Fruit fly (Drosophila melanogaster) whole organism, embryonic: ENCODE measurements around the gene Prx4.
A peak's percentile ranks its signal among the peaks of the same experiment; 100 is the strongest.

Experiments used
- Bdp1 ChIP-seq: fragments of 200-800 bp; sonication (Bioruptor generic); optimal IDR thresholded peaks from 3 replicates; lab custom pipeline; 2016; ENCODE audit warnings: missing biosample characterization, missing genetic modification characterization
- CG10543 ChIP-seq: fragments of 200-800 bp; sonication (Bioruptor generic); optimal IDR thresholded peaks from 3 replicates; lab custom pipeline; 2017; ENCODE audit warnings: missing biosample characterization, mild to moderate bottlenecking, missing genetic modification characterization, moderate library complexity
- CG10979 ChIP-seq: fragments of 200-800 bp; sonication (Bioruptor generic); optimal IDR thresholded peaks from 2 replicates; lab custom pipeline; 2018; ENCODE audit warnings: missing biosample characterization, mild to moderate bottlenecking, missing genetic modification characterization, moderate library complexity
- CG11560 ChIP-seq: fragments of 200-800 bp; sonication (Bioruptor generic); IDR thresholded peaks from 3 replicates; pipeline ENCODE4 v1.3.6; 2022; ENCODE audit warnings: missing biosample characterization, missing genetic modification characterization
- CG1233 ChIP-seq: fragments of 200-800 bp; sonication (Bioruptor generic); optimal IDR thresholded peaks from 4 replicates; lab custom pipeline; 2018; ENCODE audit warnings: missing biosample characterization, mild to moderate bottlenecking, missing genetic modification characterization
- CG12659 ChIP-seq: fragments of 200-800 bp; sonication (Bioruptor generic); optimal IDR thresholded peaks from 3 replicates; lab custom pipeline; 2017; ENCODE audit warnings: mild to moderate bottlenecking, missing biosample characterization, missing genetic modification reagents, missing genetic modification characterization
- CG12769 ChIP-seq: fragments of 200-800 bp; sonication (Bioruptor generic); optimal IDR thresholded peaks from 2 replicates; lab custom pipeline; 2019; ENCODE audit warnings: missing biosample characterization, mild to moderate bottlenecking, missing genetic modification characterization, moderate library complexity
- CG12942 ChIP-seq: fragments of 200-800 bp; sonication (Bioruptor generic); optimal IDR thresholded peaks from 3 replicates; lab custom pipeline; 2016; ENCODE audit warnings: missing biosample characterization, missing genetic modification characterization
- CG15269 ChIP-seq: fragments of 200-800 bp; sonication (Bioruptor generic); optimal IDR thresholded peaks from 2 replicates; lab custom pipeline; 2018; ENCODE audit warnings: missing biosample characterization, mild to moderate bottlenecking, missing genetic modification characterization, moderate library complexity
- CG34376 ChIP-seq: fragments of 200-800 bp; sonication (Bioruptor generic); optimal IDR thresholded peaks from 2 replicates; lab custom pipeline; 2018; ENCODE audit warnings: missing biosample characterization, mild to moderate bottlenecking, missing genetic modification characterization
- CG42726 ChIP-seq: fragments of 200-800 bp; sonication (Bioruptor generic); IDR thresholded peaks from 2 replicates; pipeline ENCODE4 v1.3.6; 2022; ENCODE audit warnings: missing biosample characterization, missing genetic modification characterization; ENCODE audit not compliant: partially characterized antibody
- CG6254 ChIP-seq: fragments of 200-800 bp; sonication (Bioruptor generic); optimal IDR thresholded peaks from 3 replicates; lab custom pipeline; 2017; ENCODE audit warnings: mild to moderate bottlenecking, missing biosample characterization, missing genetic modification reagents, missing genetic modification characterization
- CG6765 ChIP-seq: fragments of 200-800 bp; sonication (Bioruptor generic); optimal IDR thresholded peaks from 3 replicates; lab custom pipeline; 2017; ENCODE audit warnings: missing biosample characterization, mild to moderate bottlenecking, missing genetic modification characterization
- CG9797 ChIP-seq: fragments of 200-800 bp; sonication (Bioruptor generic); optimal IDR thresholded peaks from 3 replicates; lab custom pipeline; 2018; ENCODE audit warnings: missing biosample characterization, mild to moderate bottlenecking, missing genetic modification characterization
- D19B ChIP-seq: fragments of 200-800 bp; sonication (Bioruptor generic); optimal IDR thresholded peaks from 2 replicates; lab custom pipeline; 2017; ENCODE audit warnings: missing biosample characterization, mild to moderate bottlenecking, missing genetic modification characterization
- Doc2 ChIP-seq: fragments of 200-800 bp; sonication (Bioruptor generic); IDR thresholded peaks from 2 replicates; pipeline ENCODE4 v1.3.6; 2022; ENCODE audit warnings: missing biosample characterization, missing genetic modification characterization
- Elba2 ChIP-seq: fragments of 200-800 bp; sonication (Bioruptor generic); optimal IDR thresholded peaks from 3 replicates; lab custom pipeline; 2016; ENCODE audit warnings: missing biosample characterization, missing genetic modification characterization
- Fer2 ChIP-seq: fragments of 200-800 bp; sonication (Bioruptor generic); optimal IDR thresholded peaks from 2 replicates; lab custom pipeline; 2018; ENCODE audit warnings: missing biosample characterization, mild to moderate bottlenecking, missing genetic modification characterization, moderate library complexity
- Fer3 ChIP-seq: fragments of 200-800 bp; sonication (Bioruptor generic); optimal IDR thresholded peaks from 2 replicates; lab custom pipeline; 2018; ENCODE audit warnings: missing biosample characterization, mild to moderate bottlenecking, missing genetic modification characterization, moderate library complexity
- H2.0 ChIP-seq: fragments of 200-800 bp; sonication (Bioruptor generic); IDR thresholded peaks from 2 replicates; pipeline ENCODE4 v1.3.6; 2022; ENCODE audit warnings: missing biosample characterization, missing genetic modification characterization
- Hand ChIP-seq: fragments of 200-800 bp; sonication (Bioruptor generic); optimal IDR thresholded peaks from 2 replicates; lab custom pipeline; 2017; ENCODE audit warnings: mild to moderate bottlenecking, missing biosample characterization, missing genetic modification reagents, missing genetic modification characterization
- Kr ChIP-seq: fragments of 200-800 bp; sonication (Bioruptor generic); optimal IDR thresholded peaks from 2 replicates; lab custom pipeline; 2017; ENCODE audit warnings: missing biosample characterization, mild to moderate bottlenecking, missing genetic modification characterization
- Lhr ChIP-seq: fragments of 200-800 bp; sonication (Bioruptor generic); optimal IDR thresholded peaks from 3 replicates; lab custom pipeline; 2017; ENCODE audit warnings: mild to moderate bottlenecking, missing biosample characterization, missing genetic modification reagents, missing genetic modification characterization
- Trl ChIP-seq, 3 experiments: fragments of >200 bp in 2 of 3; fragments of 200-800 bp in 1 of 3; sonication (Bioruptor generic) in 1 of 3; optimal IDR thresholded peaks; 2 replicates in 1 of 3; 3 replicates in 2 of 3; lab custom pipeline; 2016 to 2017; ENCODE audit warnings: missing biosample characterization in 1 of 3, missing genetic modification characterization in 1 of 3
- abd-A ChIP-seq: fragments of 200-800 bp; sonication (Bioruptor generic); optimal IDR thresholded peaks from 3 replicates; lab custom pipeline; 2019; ENCODE audit warnings: missing biosample characterization, mild to moderate bottlenecking, missing genetic modification characterization, moderate library complexity
- crp ChIP-seq, 2 experiments: fragments of 200-800 bp; sonication (Bioruptor generic); optimal IDR thresholded peaks; 2 replicates in 1 of 2; 3 replicates in 1 of 2; lab custom pipeline; 2017; ENCODE audit warnings: missing biosample characterization in 2 of 2, missing genetic modification characterization in 2 of 2, mild to moderate bottlenecking in 1 of 2, moderate library complexity in 1 of 2
- eve ChIP-seq, 2 experiments: fragments of >200 bp; optimal IDR thresholded peaks; 2 replicates each; lab custom pipeline; 2017; ENCODE audit warnings: missing biosample characterization in 2 of 2, missing genetic modification characterization in 2 of 2
- fd102C ChIP-seq: fragments of 200-800 bp; sonication (Bioruptor generic); optimal IDR thresholded peaks from 2 replicates; lab custom pipeline; 2018; ENCODE audit warnings: missing biosample characterization, mild to moderate bottlenecking, missing genetic modification characterization, moderate library complexity
- ftz-f1 ChIP-seq: fragments of 200-800 bp; sonication (Bioruptor generic); optimal IDR thresholded peaks from 2 replicates; lab custom pipeline; 2016; ENCODE audit warnings: missing biosample characterization, missing genetic modification characterization
- hb ChIP-seq: fragments of 200-800 bp; sonication (Bioruptor generic); IDR thresholded peaks from 3 replicates; pipeline ENCODE4 v1.3.6; 2022; ENCODE audit warnings: missing biosample characterization, missing genetic modification characterization; ENCODE audit not compliant: partially characterized antibody
- jumu ChIP-seq: fragments of 200-800 bp; sonication (Bioruptor generic); optimal IDR thresholded peaks from 3 replicates; lab custom pipeline; 2016; ENCODE audit warnings: missing biosample characterization, missing genetic modification characterization
- ken ChIP-seq: fragments of 200-800 bp; sonication (Bioruptor generic); IDR thresholded peaks from 3 replicates; pipeline ENCODE4 v1.3.6; 2022; ENCODE audit warnings: missing biosample characterization, missing genetic modification characterization
- klu ChIP-seq: fragments of 200-800 bp; sonication (Bioruptor generic); IDR thresholded peaks from 2 replicates; pipeline ENCODE4 v1.3.6; 2022; ENCODE audit warnings: missing biosample characterization, missing genetic modification characterization
- kni ChIP-seq: fragments of 200-800 bp; sonication (Bioruptor generic); optimal IDR thresholded peaks from 3 replicates; lab custom pipeline; 2017; ENCODE audit warnings: mild to moderate bottlenecking, missing biosample characterization, missing genetic modification reagents, missing genetic modification characterization
- knrl ChIP-seq: fragments of 200-800 bp; sonication (Bioruptor generic); IDR thresholded peaks from 3 replicates; pipeline ENCODE4 v1.3.6; 2022; ENCODE audit warnings: missing biosample characterization, missing genetic modification characterization; ENCODE audit not compliant: partially characterized antibody
- oc ChIP-seq: fragments of 200-800 bp; sonication (Bioruptor generic); optimal IDR thresholded peaks from 2 replicates; lab custom pipeline; 2018; ENCODE audit warnings: missing biosample characterization, mild to moderate bottlenecking, missing genetic modification characterization, moderate library complexity
- pros ChIP-seq: fragments of 200-800 bp; sonication (Bioruptor generic); optimal IDR thresholded peaks from 3 replicates; lab custom pipeline; 2019; ENCODE audit warnings: missing biosample characterization, mild to moderate bottlenecking, missing genetic modification characterization, moderate library complexity
- psq ChIP-seq: fragments of 200-800 bp; sonication (Bioruptor generic); optimal IDR thresholded peaks from 2 replicates; lab custom pipeline; 2017; ENCODE audit warnings: missing biosample characterization, missing genetic modification characterization
- rib ChIP-seq: fragments of 200-800 bp; sonication (Bioruptor generic); IDR thresholded peaks from 2 replicates; pipeline ENCODE4 v1.3.6; 2022; ENCODE audit warnings: missing biosample characterization, missing genetic modification characterization
- salm ChIP-seq: fragments of 200-800 bp; sonication (Bioruptor generic); optimal IDR thresholded peaks from 2 replicates; lab custom pipeline; 2018; ENCODE audit warnings: missing biosample characterization, mild to moderate bottlenecking, missing genetic modification characterization
- sens ChIP-seq: fragments of 200-800 bp; sonication (Bioruptor generic); peaks from one replicate; lab custom pipeline; 2016; ENCODE audit warnings: missing biosample characterization, missing genetic modification characterization
- sens-2 ChIP-seq: fragments of 200-800 bp; sonication (Bioruptor generic); IDR thresholded peaks from 2 replicates; pipeline ENCODE4 v1.3.6; 2022; ENCODE audit warnings: missing biosample characterization, missing genetic modification characterization
- seq ChIP-seq: fragments of 200-800 bp; sonication (Bioruptor generic); IDR thresholded peaks from 2 replicates; pipeline ENCODE4 v1.3.6; 2022; ENCODE audit warnings: missing biosample characterization, missing genetic modification characterization
- slbo ChIP-seq: fragments of 200-800 bp; sonication (Bioruptor generic); IDR thresholded peaks from 2 replicates; pipeline ENCODE4 v1.3.6; 2022; ENCODE audit warnings: missing biosample characterization, missing genetic modification characterization
- sob ChIP-seq: fragments of 200-800 bp; sonication (Bioruptor generic); IDR thresholded peaks from 2 replicates; pipeline ENCODE4 v1.3.6; 2022; ENCODE audit warnings: missing biosample characterization, missing genetic modification characterization
- stc ChIP-seq: fragments of 200-800 bp; sonication (Bioruptor generic); IDR thresholded peaks from 2 replicates; pipeline ENCODE4 v1.3.6; 2022; ENCODE audit warnings: missing biosample characterization, missing genetic modification characterization
- vfl ChIP-seq: fragments of 200-800 bp; sonication (Bioruptor generic); optimal IDR thresholded peaks from 2 replicates; lab custom pipeline; 2016; ENCODE audit warnings: missing biosample characterization, missing genetic modification characterization
- wek ChIP-seq: fragments of 200-800 bp; sonication (Bioruptor generic); optimal IDR thresholded peaks from 3 replicates; lab custom pipeline; 2018; ENCODE audit warnings: missing biosample characterization, mild to moderate bottlenecking, missing genetic modification characterization, moderate library complexity
- wor ChIP-seq: fragments of 200-800 bp; sonication (Bioruptor generic); IDR thresholded peaks from 2 replicates; pipeline ENCODE4 v1.3.6; 2022; ENCODE audit warnings: missing biosample characterization, missing genetic modification characterization

Gene Prx4

DNA sequence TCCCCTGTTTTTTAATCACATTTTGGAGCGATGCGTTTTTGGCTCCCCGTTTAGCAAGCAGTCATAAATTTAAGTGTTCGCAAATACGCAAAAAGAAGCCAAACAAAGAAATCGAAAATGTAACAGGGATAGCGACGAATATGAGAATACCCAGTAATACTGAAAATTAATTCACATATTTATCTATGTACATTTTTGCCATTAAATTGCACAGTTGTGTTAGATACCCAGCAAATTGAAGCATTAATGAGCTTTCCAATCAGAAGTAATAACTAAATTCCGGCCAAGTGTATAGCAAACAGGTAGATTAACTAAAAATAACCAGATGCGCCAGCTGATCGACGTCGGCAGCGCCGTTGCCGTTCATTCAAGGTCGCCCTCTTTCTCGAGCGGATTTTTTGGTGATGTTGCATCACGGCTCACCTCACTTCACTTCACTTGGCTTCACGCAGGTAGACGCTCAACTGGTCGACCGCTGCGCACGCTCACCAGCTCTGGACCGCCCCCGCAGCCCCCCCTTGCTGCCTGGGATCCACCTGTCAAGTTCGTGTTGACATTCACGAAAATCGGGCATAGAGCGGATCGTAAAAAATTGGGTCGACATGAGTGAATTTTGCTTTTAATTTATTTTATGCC lies 5.1 kb upstream of the Prx4 start (continued):
- 0 out of 3 replicates have a peak, but pooled peaks have one; percentile 9 for TF ChIP-seq ken (GFP tag; lab: Robert Waterston, UW)
- TF ChIP-seq Bdp1 (GFP tag; lab: Kevin White, UChicago): no peak
- no peak for TF ChIP-seq seq (GFP tag; lab: Robert Waterston, UW)
- TF ChIP-seq salm (tag; lab: Kevin White, UChicago): no peak
- TF ChIP-seq jumu (GFP tag; lab: Kevin White, UChicago): no peak
- peak; percentile 38 for TF ChIP-seq sens (GFP tag; lab: Kevin White, UChicago)
- no peak for TF ChIP-seq CG6765 (GFP tag; lab: Kevin White, UChicago)
- no peak for TF ChIP-seq Kr (GFP tag; lab: Kevin White, UChicago)
- TF ChIP-seq CG9797 (GFP tag; lab: Kevin White, UChicago): no peak
- TF ChIP-seq CG1233 (GFP tag; lab: Kevin White, UChicago): no peak
- TF ChIP-seq CG12769 (tag; lab: Kevin White, UChicago): peak; percentile 91
- no peak for TF ChIP-seq knrl
- no peak for TF ChIP-seq CG34376
- no peak for TF ChIP-seq CG12659 (GFP tag; lab: Kevin White, UChicago)
- no peak for TF ChIP-seq Elba2 (GFP tag; lab: Kevin White, UChicago)
- peak; percentile 11 for TF ChIP-seq abd-A (tag; lab: Kevin White, UChicago)
- peak; percentile 76 for TF ChIP-seq ftz-f1 (GFP tag; lab: Kevin White, UChicago)
- no peak for TF ChIP-seq Hand (GFP tag; lab: Kevin White, UChicago)
- TF ChIP-seq CG10979 (tag; lab: Kevin White, UChicago): no peak
- TF ChIP-seq CG11560: no peak
- no peak for TF ChIP-seq Fer2
- TF ChIP-seq D19B (GFP tag; lab: Kevin White, UChicago): peak; percentile 73
- no peak for TF ChIP-seq stc (GFP tag; lab: Robert Waterston, UW)
- TF ChIP-seq Trl (optimal IDR thresholded peaks at IDR 0.05; lab: Kevin White, UChicago): peak in 1 of 2 experiments; percentile 3
- no peak for TF ChIP-seq Trl (GFP tag; optimal IDR thresholded peaks at IDR 0.05; lab: Kevin White, UChicago)
- no peak for TF ChIP-seq crp (GFP tag; optimal IDR thresholded peaks at IDR 0.05; lab: Kevin White, UChicago)
- 0 out of 2 replicates have a peak, but pooled peaks have one; percentile 17 for TF ChIP-seq slbo (GFP tag; lab: Robert Waterston, UW)
- no peak for TF ChIP-seq H2.0 (GFP tag; lab: Robert Waterston, UW)
- TF ChIP-seq wek (GFP tag; lab: Kevin White, UChicago): no peak
- peak; percentile 13 for TF ChIP-seq vfl (GFP tag; lab: Kevin White, UChicago)
- peak; percentile 28 for TF ChIP-seq CG15269 (tag; lab: Kevin White, UChicago)
- TF ChIP-seq eve (GFP tag; optimal IDR thresholded peaks at IDR 0.05; lab: Kevin White, UChicago): no peak
- peak; percentile 45 for TF ChIP-seq kni (GFP tag; lab: Kevin White, UChicago)
- TF ChIP-seq CG10543 (GFP tag; lab: Kevin White, UChicago): peak; percentile 13
- TF ChIP-seq oc (tag; lab: Kevin White, UChicago): no peak
- TF ChIP-seq sob: no peak
- TF ChIP-seq pros (GFP tag; lab: Kevin White, UChicago): peak; percentile 8
- TF ChIP-seq fd102C (GFP tag; lab: Kevin White, UChicago): no peak
- TF ChIP-seq wor (GFP tag; lab: Robert Waterston, UW): no peak
- TF ChIP-seq psq (GFP tag; lab: Kevin White, UChicago): no peak
- TF ChIP-seq Fer3 (tag; lab: Kevin White, UChicago): no peak
- TF ChIP-seq rib (GFP tag; lab: Robert Waterston, UW): 0 out of 2 replicates have a peak, but pooled peaks have one; percentile 10
- TF ChIP-seq Doc2 (GFP tag; lab: Robert Waterston, UW): no peak
- TF ChIP-seq Lhr (GFP tag; lab: Kevin White, UChicago): no peak
- no peak for TF ChIP-seq klu (GFP tag; lab: Robert Waterston, UW)
- TF ChIP-seq hb (GFP tag; lab: Robert Waterston, UW): no peak
- peak; percentile 22; the same call in 1 of the 2 replicates for TF ChIP-seq CG42726 (GFP tag; lab: Robert Waterston, UW)
- no peak for TF ChIP-seq sens-2
- TF ChIP-seq CG6254 (GFP tag; lab: Kevin White, UChicago): no peak
- no peak for TF ChIP-seq CG12942 (GFP tag; lab: Kevin White, UChicago)
